Fruit fly (Drosophila melanogaster): Measurements from ENCODE around the gene Polr2J.

dm6 chr2L:17363196-17363595 lies 47.0 kb downstream of the Polr2J start, which contains the start of gene CG31804:
- TF ChIP-seq CG16779 (tag; optimal IDR thresholded peaks at IDR 0.05) (no peak), dsx (GFP tag; optimal IDR thresholded peaks at IDR 0.05; ENCODE audit: poor library complexity, severe bottlenecking) (no peak), CG8632 (GFP tag; optimal IDR thresholded peaks at IDR 0.05) (no peak), lz (GFP tag; optimal IDR thresholded peaks at IDR 0.05) (no peak), CG31627 (GFP tag; optimal IDR thresholded peaks at IDR 0.05) (no peak), CG1621 (tag; optimal IDR thresholded peaks at IDR 0.05) (no peak), CG6854 (GFP tag; optimal IDR thresholded peaks at IDR 0.05) (no peak), CG6276 (GFP tag; optimal IDR thresholded peaks at IDR 0.05) (no peak), ss (GFP tag; optimal IDR thresholded peaks at IDR 0.05) (no peak)

Measured in whole organism, prepupa.